Worm (Caenorhabditis elegans) whole organism, mixed stage, embryonic: ENCODE results near the gene F53F8.4.
A peak's percentile ranks its signal among the peaks of the same experiment; 100 is the strongest.

Experiments
- elt-1 ChIP-seq: sonication (generic microtip); optimal IDR thresholded peaks from 2 replicates; lab custom pipeline; 2017; ENCODE audit warnings: missing genetic modification characterization, mild to moderate bottlenecking, missing compliant biosample characterization, antibody characterized with exemption, moderate library complexity, borderline replicate concordance; ENCODE audit not compliant: insufficient read depth
- elt-3 ChIP-seq: fragments of 150-350 bp; optimal IDR thresholded peaks from 2 replicates; lab custom pipeline; 2014; ENCODE audit warnings: missing biosample characterization, missing genetic modification characterization
- lin-13 ChIP-seq: fragments of 150-350 bp; optimal IDR thresholded peaks from 2 replicates; lab custom pipeline; 2014; ENCODE audit warnings: missing biosample characterization, missing genetic modification characterization
- mep-1 ChIP-seq: fragments of 150-350 bp; optimal IDR thresholded peaks from 2 replicates; lab custom pipeline; 2017; ENCODE audit warnings: missing biosample characterization, missing genetic modification reagents, missing genetic modification characterization, inconsistent platforms
- nhr-2 ChIP-seq: fragments of 150-350 bp; optimal IDR thresholded peaks from 2 replicates; lab custom pipeline; 2014; ENCODE audit warnings: missing biosample characterization, missing genetic modification characterization
- nhr-237 ChIP-seq: fragments of 150-350 bp; optimal IDR thresholded peaks from 2 replicates; lab custom pipeline; 2014; ENCODE audit warnings: missing biosample characterization, missing genetic modification characterization
- snpc-4 ChIP-seq: fragments of 150-350 bp; optimal IDR thresholded peaks from 2 replicates; lab custom pipeline; 2014; ENCODE audit warnings: missing biosample characterization, missing genetic modification characterization
- sptf-1 ChIP-seq: sonication (generic microtip); optimal IDR thresholded peaks from 2 replicates; lab custom pipeline; 2017; ENCODE audit warnings: mild to moderate bottlenecking, missing genetic modification characterization, moderate library complexity, missing compliant biosample characterization
- unc-39 ChIP-seq: fragments of 150-350 bp; optimal IDR thresholded peaks from 2 replicates; lab custom pipeline; 2014; ENCODE audit warnings: missing biosample characterization, missing genetic modification characterization
- unc-62 ChIP-seq: fragments of 150-350 bp; optimal IDR thresholded peaks from 2 replicates; lab custom pipeline; 2014; ENCODE audit warnings: missing biosample characterization, missing genetic modification reagents, missing genetic modification characterization
- zip-8 ChIP-seq: fragments of 150-350 bp; optimal IDR thresholded peaks from 2 replicates; lab custom pipeline; 2014; ENCODE audit warnings: missing biosample characterization, missing genetic modification characterization
- ztf-11 ChIP-seq: fragments of 150-350 bp; optimal IDR thresholded peaks from 2 replicates; lab custom pipeline; 2014; ENCODE audit warnings: missing biosample characterization, missing genetic modification characterization

DNA sequence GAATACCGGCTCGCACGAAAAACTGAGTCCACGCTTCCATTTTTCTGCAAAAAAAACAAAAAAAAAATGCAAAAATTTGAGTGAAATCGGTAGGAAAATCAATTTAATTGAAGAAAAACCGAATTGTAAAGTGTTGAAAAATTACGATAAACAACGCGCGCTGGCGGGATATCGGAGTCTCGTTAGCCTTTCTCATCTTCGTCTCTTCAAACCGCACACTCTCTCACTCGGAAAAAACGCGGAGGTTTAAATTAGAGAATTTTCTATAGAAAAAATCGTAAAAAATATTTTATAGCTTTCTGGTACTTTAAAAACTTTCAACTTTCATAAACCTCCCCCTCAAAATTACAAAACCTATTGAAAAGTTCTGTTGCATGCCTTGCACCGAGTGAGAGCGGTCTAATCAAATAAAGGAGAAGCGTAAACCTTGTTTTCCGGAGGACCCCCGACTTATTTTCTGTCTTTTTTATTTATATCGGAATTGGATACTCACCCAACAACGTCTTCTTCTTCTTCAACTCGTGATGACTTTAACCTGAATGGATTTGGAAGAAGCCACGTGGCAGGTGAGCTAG is 12.6 kb upstream of the F53F8.4 start, which contains the start of the genes F53F8.5 and F53F8.6:
- no peak for TF ChIP-seq ztf-11 (tag; lab: Kevin White, UChicago)
- no peak for TF ChIP-seq unc-39 (tag; lab: Kevin White, UChicago)
- TF ChIP-seq zip-8 (tag; lab: Kevin White, UChicago) = no peak
- no peak for TF ChIP-seq elt-3 (tag; lab: Kevin White, UChicago)
- TF ChIP-seq lin-13 (tag; lab: Kevin White, UChicago) = peak; percentile 38
- no peak for TF ChIP-seq elt-1 (tag; lab: Kevin White, UChicago)
- TF ChIP-seq nhr-2 (tag; lab: Kevin White, UChicago) = no peak
- no peak for TF ChIP-seq nhr-237 (tag; lab: Kevin White, UChicago)
- no peak for TF ChIP-seq sptf-1 (tag; lab: Kevin White, UChicago)
- TF ChIP-seq mep-1 (tag; lab: Kevin White, UChicago) = no peak
- TF ChIP-seq unc-62 (GFP tag; lab: Kevin White, UChicago) = no peak
- TF ChIP-seq snpc-4 = no peak
